3 fruit fly cellular contexts compared by ENCODE assay signal in genomic region chr3R:23010406-23010805, dm6.
TF ChIP-seq lines count a peak whose summit lies in the region.

TSS of gene CG34375 (minus strand) at chr3R:23010562.

- peak; percentile 89 for TF ChIP-seq CTCF in whole organism, embryonic (GFP tag; optimal IDR thresholded peaks at IDR 0.05; lab: Kevin White, UChicago)

TF ChIP-seq in whole organism, embryonic, 481 proteins besides CTCF, POLR2A, EP300 and RAD21 (continues in another document):
- TF ChIP-seq Sox100B (GFP tag; optimal IDR thresholded peaks at IDR 0.05; lab: Kevin White, UChicago) (no peak), oc (tag; optimal IDR thresholded peaks at IDR 0.05; lab: Kevin White, UChicago) (peak; percentile 19), org-1 (GFP tag; optimal IDR thresholded peaks at IDR 0.05; lab: Kevin White, UChicago) (no peak), Jarid2 (GFP tag; optimal IDR thresholded peaks at IDR 0.05; lab: Kevin White, UChicago) (peak; percentile 28), Bgb (GFP tag; IDR thresholded peaks at IDR 0.05; lab: Robert Waterston, UW; ENCODE audit: partially characterized antibody) (0 out of 2 replicates have a peak, but pooled peaks have one; percentile 10), CG14710 (tag; optimal IDR thresholded peaks at IDR 0.05; lab: Kevin White, UChicago) (no peak), sob (GFP tag; IDR thresholded peaks at IDR 0.05; lab: Robert Waterston, UW) (0 out of 2 replicates have a peak, but pooled peaks have one; percentile 5), ci (GFP tag; IDR thresholded peaks at IDR 0.05; lab: Robert Waterston, UW) (0 out of 3 replicates have a peak, but pooled peaks have one; percentile 35), Awh (GFP tag; IDR thresholded peaks at IDR 0.05; lab: Robert Waterston, UW) (0 out of 2 replicates have a peak, but pooled peaks have one; percentile 14), grn (GFP tag; optimal IDR thresholded peaks at IDR 0.05; lab: Kevin White, UChicago) (peak; percentile 21), CG12769 (tag; optimal IDR thresholded peaks at IDR 0.05; lab: Kevin White, UChicago) (no peak), schlank (tag; optimal IDR thresholded peaks at IDR 0.05; lab: Kevin White, UChicago) (no peak), CG30403 (GFP tag; optimal IDR thresholded peaks at IDR 0.05; lab: Kevin White, UChicago) (no peak), Eip74EF (GFP tag; optimal IDR thresholded peaks at IDR 0.05; lab: Kevin White, UChicago) (peak in 1 of 2 experiments; percentile 17), CG11456 (GFP tag; IDR thresholded peaks at IDR 0.05; lab: Robert Waterston, UW) (peak; percentile 19; the same call in 1 of the 3 replicates), ewg (GFP tag; optimal IDR thresholded peaks at IDR 0.05; lab: Kevin White, UChicago) (no peak), CG17359 (tag; optimal IDR thresholded peaks at IDR 0.05; lab: Kevin White, UChicago) (peak; percentile 4), CG17186 (GFP tag; optimal IDR thresholded peaks at IDR 0.05; lab: Kevin White, UChicago) (no peak), Mes4 (GFP tag; optimal IDR thresholded peaks at IDR 0.05; lab: Kevin White, UChicago) (no peak), Myb (GFP tag; optimal IDR thresholded peaks at IDR 0.05; lab: Kevin White, UChicago) (peak; percentile 48), sens (GFP tag; lab: Kevin White, UChicago) (peak; percentile 12), ftz-f1 (GFP tag; optimal IDR thresholded peaks at IDR 0.05; lab: Kevin White, UChicago) (peak; percentile 17), CG34422 (GFP tag; IDR thresholded peaks at IDR 0.05; lab: Robert Waterston, UW) (0 out of 3 replicates have a peak, but pooled peaks have one; percentile 46), CHES-1-like (GFP tag; optimal IDR thresholded peaks at IDR 0.05; lab: Kevin White, UChicago) (no peak), vvl (GFP tag; IDR thresholded peaks at IDR 0.05; lab: Robert Waterston, UW) (peak; percentile 25; the same call in 1 of the 2 replicates), crp (GFP tag; optimal IDR thresholded peaks at IDR 0.05; lab: Kevin White, UChicago) (peak in 1 of 2 experiments; percentile 57), Drgx (GFP tag; IDR thresholded peaks at IDR 0.05; lab: Robert Waterston, UW) (0 out of 2 replicates have a peak, but pooled peaks have one; percentile 12)

TF ChIP-seq in whole organism, prepupa, 60 proteins besides CTCF, POLR2A, EP300 and RAD21:
- TF ChIP-seq eg (GFP tag; IDR thresholded peaks at IDR 0.05; lab: Robert Waterston, UW) (peak; percentile 62; the same call in 2 of the 3 replicates), Smox (GFP tag; optimal IDR thresholded peaks at IDR 0.05; lab: Kevin White, UChicago) (no peak), Eip93F (GFP tag; optimal IDR thresholded peaks at IDR 0.05; lab: Kevin White, UChicago) (no peak), CG32006 (GFP tag; optimal IDR thresholded peaks at IDR 0.05; lab: Kevin White, UChicago) (no peak), CG6808 (GFP tag; optimal IDR thresholded peaks at IDR 0.05; lab: Kevin White, UChicago) (no peak), salr (GFP tag; optimal IDR thresholded peaks at IDR 0.05; lab: Kevin White, UChicago) (no peak), CG8119 (GFP tag; IDR thresholded peaks at IDR 0.05; lab: Robert Waterston, UW) (peak; percentile 39; the same call in 1 of the 3 replicates), CG6163 (GFP tag; IDR thresholded peaks at IDR 0.05; lab: Robert Waterston, UW) (peak; percentile 51; the same call in 2 of the 3 replicates), lz (GFP tag; optimal IDR thresholded peaks at IDR 0.05; lab: Kevin White, UChicago) (no peak), CG6854 (GFP tag; optimal IDR thresholded peaks at IDR 0.05; lab: Kevin White, UChicago) (no peak), CG15336 (GFP tag; IDR thresholded peaks at IDR 0.05; lab: Robert Waterston, UW) (0 out of 2 replicates have a peak, but pooled peaks have one; percentile 33), Lpt (GFP tag; optimal IDR thresholded peaks at IDR 0.05; lab: Kevin White, UChicago) (no peak), Eip78C (GFP tag; lab: Kevin White, UChicago) (peak; percentile 73), CG6276 (GFP tag; optimal IDR thresholded peaks at IDR 0.05; lab: Kevin White, UChicago) (no peak), Sox14 (GFP tag; optimal IDR thresholded peaks at IDR 0.05; lab: Kevin White, UChicago) (no peak), Met (GFP tag; optimal IDR thresholded peaks at IDR 0.05; lab: Kevin White, UChicago) (no peak)

TF ChIP-seq in whole organism, pupa, 21 proteins besides CTCF, POLR2A, EP300 and RAD21:
- TF ChIP-seq Ets98B (GFP tag; IDR thresholded peaks at IDR 0.05; lab: Robert Waterston, UW): peak; percentile 69
- no peak for TF ChIP-seq Pif1B (GFP tag; optimal IDR thresholded peaks at IDR 0.05; lab: Kevin White, UChicago)
- TF ChIP-seq CG4496 (GFP tag; IDR thresholded peaks at IDR 0.05; lab: Robert Waterston, UW): peak; percentile 65
- 0 out of 2 replicates have a peak, but pooled peaks have one; percentile 17 for TF ChIP-seq CG32121 (GFP tag; IDR thresholded peaks at IDR 0.05; lab: Robert Waterston, UW)
- TF ChIP-seq Pif1A (GFP tag; optimal IDR thresholded peaks at IDR 0.05; lab: Kevin White, UChicago): no peak
- no peak for TF ChIP-seq CG34367 (tag; optimal IDR thresholded peaks at IDR 0.05; lab: Kevin White, UChicago)
